Fruit fly (Drosophila melanogaster): ENCODE results near the gene Dhrs4.
A peak's percentile ranks its signal among the peaks of the same experiment; 100 is the strongest.

Gene Dhrs4

dm6 chr3L:5182255-5182993 lies 41.0 kb upstream of the Dhrs4 start (continued):
- no peak for TF ChIP-seq CG14965 (GFP tag; optimal IDR thresholded peaks at IDR 0.05; ENCODE audit: borderline replicate concordance)
- no peak for TF ChIP-seq HLH4C (GFP tag; IDR thresholded peaks at IDR 0.05; ENCODE audit: partially characterized antibody)
- TF ChIP-seq nom (GFP tag; optimal IDR thresholded peaks at IDR 0.05), result no peak
- TF ChIP-seq Hmr (GFP tag; optimal IDR thresholded peaks at IDR 0.05), result peak; percentile 75
- peak; percentile 33; the same call in 1 of the 3 replicates for TF ChIP-seq gce (GFP tag; IDR thresholded peaks at IDR 0.05)
- peak; percentile 85 for TF ChIP-seq sens (GFP tag)
- TF ChIP-seq CG13894 (tag; optimal IDR thresholded peaks at IDR 0.05), result peak; percentile 26
- TF ChIP-seq CG6654 (GFP tag; optimal IDR thresholded peaks at IDR 0.05), result no peak
- peak; percentile 21 for TF ChIP-seq fu2 (GFP tag; optimal IDR thresholded peaks at IDR 0.05)
- TF ChIP-seq Asciz (GFP tag; optimal IDR thresholded peaks at IDR 0.05), result peak; percentile 44
- TF ChIP-seq chm (GFP tag; IDR thresholded peaks at IDR 0.05), result no peak; the same call in 1 of the 2 replicates
- no peak for TF ChIP-seq dati (GFP tag; IDR thresholded peaks at IDR 0.05)
- no peak for TF ChIP-seq Gsc (GFP tag; IDR thresholded peaks at IDR 0.05)
- TF ChIP-seq pfk (GFP tag; optimal IDR thresholded peaks at IDR 0.05), result no peak
- TF ChIP-seq CG15479 (GFP tag; optimal IDR thresholded peaks at IDR 0.05), result no peak
- TF ChIP-seq slou (GFP tag; optimal IDR thresholded peaks at IDR 0.05), result peak; percentile 20
- no peak for TF ChIP-seq Dad (GFP tag; optimal IDR thresholded peaks at IDR 0.05)
- TF ChIP-seq ERR (GFP tag; optimal IDR thresholded peaks at IDR 0.05), result no peak
- TF ChIP-seq CG15269 (tag; optimal IDR thresholded peaks at IDR 0.05), result peak; percentile 56
- TF ChIP-seq CG12299 (tag; optimal IDR thresholded peaks at IDR 0.05), result no peak
- 0 out of 4 replicates have a peak, but pooled peaks have one; percentile 12 for TF ChIP-seq chinmo (GFP tag; IDR thresholded peaks at IDR 0.05; ENCODE audit: partially characterized antibody)
- peak; percentile 14 for TF ChIP-seq Mad (GFP tag; optimal IDR thresholded peaks at IDR 0.05)
- TF ChIP-seq TFAM (GFP tag; optimal IDR thresholded peaks at IDR 0.05), result no peak
- TF ChIP-seq CG10147 (GFP tag; optimal IDR thresholded peaks at IDR 0.05), result peak; percentile 57
- TF ChIP-seq en (GFP tag; optimal IDR thresholded peaks at IDR 0.05), result no peak
- no peak for TF ChIP-seq cato (GFP tag; optimal IDR thresholded peaks at IDR 0.05; ENCODE audit: borderline replicate concordance)
- TF ChIP-seq ato (GFP tag; IDR thresholded peaks at IDR 0.05; ENCODE audit: partially characterized antibody), result no peak
- peak; percentile 29 for TF ChIP-seq Xbp1 (GFP tag; optimal IDR thresholded peaks at IDR 0.05)
- TF ChIP-seq CG30403 (GFP tag; optimal IDR thresholded peaks at IDR 0.05), result peak; percentile 36
- TF ChIP-seq Oli (tag; optimal IDR thresholded peaks at IDR 0.05), result peak; percentile 43
- no peak for TF ChIP-seq CG31224 (GFP tag; IDR thresholded peaks at IDR 0.05)
- no peak for TF ChIP-seq pan (optimal IDR thresholded peaks at IDR 0.05)
- peak in 1 of 2 experiments; percentile 59 for TF ChIP-seq pan (GFP tag; optimal IDR thresholded peaks at IDR 0.05 in 1 of 2, IDR thresholded peaks at IDR 0.05 in 1 of 2)
- TF ChIP-seq twi (tag; optimal IDR thresholded peaks at IDR 0.05), result no peak
- peak; percentile 31; the same call in 1 of the 2 replicates for TF ChIP-seq E2f2 (GFP tag; IDR thresholded peaks at IDR 0.05)
- no peak for TF ChIP-seq CG14710 (tag; optimal IDR thresholded peaks at IDR 0.05)
- TF ChIP-seq Sry-δ (GFP tag; optimal IDR thresholded peaks at IDR 0.05), result peak; percentile 6
- TF ChIP-seq CG6175 (GFP tag; IDR thresholded peaks at IDR 0.05), result no peak
- TF ChIP-seq CG8924 (tag; optimal IDR thresholded peaks at IDR 0.05), result peak; percentile 34
- no peak for TF ChIP-seq p53 (GFP tag; optimal IDR thresholded peaks at IDR 0.05)
- TF ChIP-seq CG13296 (GFP tag; optimal IDR thresholded peaks at IDR 0.05), result peak; percentile 26
- TF ChIP-seq lab (GFP tag; optimal IDR thresholded peaks at IDR 0.05), result peak; percentile 77
- no peak for TF ChIP-seq vfl (GFP tag; optimal IDR thresholded peaks at IDR 0.05)
- TF ChIP-seq CG43689 (GFP tag; IDR thresholded peaks at IDR 0.05), result no peak
- no peak for TF ChIP-seq CG9437 (GFP tag; optimal IDR thresholded peaks at IDR 0.05)
- no peak for TF ChIP-seq fd102C (GFP tag; optimal IDR thresholded peaks at IDR 0.05)
- TF ChIP-seq CG3065 (GFP tag; optimal IDR thresholded peaks at IDR 0.05), result no peak
- TF ChIP-seq CG31441 (GFP tag; IDR thresholded peaks at IDR 0.05), result peak; percentile 56
- TF ChIP-seq Rfx (GFP tag; IDR thresholded peaks at IDR 0.05), result peak; percentile 55
